Worm (Caenorhabditis elegans) whole organism, early embryonic: ENCODE data around the gene C03G6.21.

Experiments
- B0310.2 ChIP-seq: sonication (generic microtip); optimal IDR thresholded peaks from 2 replicates; lab custom pipeline; 2016; ENCODE audit warnings: mild to moderate bottlenecking, missing genetic modification characterization, missing compliant biosample characterization
- F13C5.2 ChIP-seq: sonication (generic microtip); optimal IDR thresholded peaks from 2 replicates; lab custom pipeline; 2017; ENCODE audit warnings: mild to moderate bottlenecking, missing genetic modification characterization, inconsistent platforms, missing compliant biosample characterization
- aly-1 ChIP-seq: sonication (generic microtip); optimal IDR thresholded peaks from 2 replicates; lab custom pipeline; 2016; ENCODE audit warnings: missing genetic modification characterization, missing compliant biosample characterization
- ama-1 ChIP-seq: fragments of 150-350 bp; optimal IDR thresholded peaks from 2 replicates; lab custom pipeline; 2014
- ceh-13 ChIP-seq: fragments of 200-800 bp; sonication (Bioruptor generic); optimal IDR thresholded peaks from 2 replicates; lab custom pipeline; 2018; ENCODE audit warnings: mild to moderate bottlenecking, missing genetic modification characterization, missing compliant biosample characterization
- ceh-36 ChIP-seq: sonication (generic microtip); optimal IDR thresholded peaks from 2 replicates; lab custom pipeline; 2016; ENCODE audit warnings: missing genetic modification characterization, inconsistent platforms, missing compliant biosample characterization
- ets-7 ChIP-seq: sonication (generic microtip); optimal IDR thresholded peaks from 2 replicates; lab custom pipeline; 2016; ENCODE audit warnings: missing genotype, missing genetic modification characterization, missing compliant biosample characterization
- flt-1 ChIP-seq: fragments of 200-800 bp; sonication (Bioruptor generic); IDR thresholded peaks from 2 replicates; pipeline ENCODE4 v1.3.6; 2022; ENCODE audit warnings: missing genetic modification characterization, missing compliant biosample characterization
- hmbx-1 ChIP-seq: sonication (generic microtip); optimal IDR thresholded peaks from 2 replicates; lab custom pipeline; 2016; ENCODE audit warnings: mild to moderate bottlenecking, missing genetic modification characterization, missing compliant biosample characterization
- hmg-4 ChIP-seq: fragments of 200-800 bp; sonication (Bioruptor generic); optimal IDR thresholded peaks from 2 replicates; lab custom pipeline; 2018; ENCODE audit warnings: mild to moderate bottlenecking, missing genetic modification characterization, missing compliant biosample characterization
- hnd-1 ChIP-seq: sonication (generic microtip); optimal IDR thresholded peaks from 2 replicates; lab custom pipeline; 2016; ENCODE audit warnings: missing genetic modification characterization, missing compliant biosample characterization
- pes-1 ChIP-seq: fragments of 200-800 bp; sonication (Bioruptor generic); IDR thresholded peaks from 2 replicates; pipeline ENCODE4 v1.3.6; 2022; ENCODE audit warnings: missing genetic modification reagents, missing genetic modification characterization, missing compliant biosample characterization
- scrt-1 ChIP-seq: fragments of 200-800 bp; sonication (Bioruptor generic); IDR thresholded peaks from 2 replicates; pipeline ENCODE4 v1.3.6; 2022; ENCODE audit warnings: missing genetic modification characterization, missing compliant biosample characterization
- sea-1 ChIP-seq: fragments of 200-800 bp; sonication (Bioruptor generic); conservative IDR thresholded peaks from 2 replicates; pipeline ENCODE4 v1.3.6; 2022; ENCODE audit warnings: missing genetic modification characterization, missing compliant biosample characterization
- tbx-11 ChIP-seq: fragments of 200-800 bp; sonication (Bioruptor generic); IDR thresholded peaks from 2 replicates; pipeline ENCODE4 v1.3.6; 2022; ENCODE audit warnings: missing genetic modification characterization, missing compliant biosample characterization
- tbx-37 ChIP-seq: fragments of 200-800 bp; sonication (Bioruptor generic); conservative IDR thresholded peaks from 2 replicates; pipeline ENCODE4 v1.3.6; 2022; ENCODE audit warnings: missing genetic modification reagents, missing genetic modification characterization, missing compliant biosample characterization
- tra-4 ChIP-seq: sonication (generic microtip); optimal IDR thresholded peaks from 2 replicates; lab custom pipeline; 2017; ENCODE audit warnings: missing genetic modification characterization, missing compliant biosample characterization

Gene C03G6.21

DNA sequence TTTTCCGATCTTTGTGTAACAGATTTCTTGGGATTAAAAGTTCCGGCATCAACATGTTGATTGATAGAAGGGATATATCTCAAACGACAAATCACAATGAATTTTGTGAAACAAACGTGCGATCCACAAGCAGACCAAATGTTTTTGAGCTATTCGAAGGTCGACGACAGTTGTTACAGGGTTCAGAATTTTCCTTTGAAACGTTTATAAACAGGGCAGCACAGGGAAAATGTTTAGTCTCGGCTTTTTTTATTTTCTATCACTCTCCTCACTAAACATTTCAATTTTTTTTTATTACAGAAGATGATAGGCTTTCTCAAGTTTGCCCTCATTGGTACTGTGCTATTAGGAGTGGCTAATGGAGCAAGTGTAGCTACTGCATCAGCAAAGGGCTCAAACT is 8.4 kb upstream of the C03G6.21 start, which contains the start of gene exc-13:
exc-13 (plus strand) TSS at position 301 of the 400 bp plus-strand sequence.
- TF ChIP-seq hmbx-1 = no peak
- no peak for TF ChIP-seq B0310.2

DNA sequence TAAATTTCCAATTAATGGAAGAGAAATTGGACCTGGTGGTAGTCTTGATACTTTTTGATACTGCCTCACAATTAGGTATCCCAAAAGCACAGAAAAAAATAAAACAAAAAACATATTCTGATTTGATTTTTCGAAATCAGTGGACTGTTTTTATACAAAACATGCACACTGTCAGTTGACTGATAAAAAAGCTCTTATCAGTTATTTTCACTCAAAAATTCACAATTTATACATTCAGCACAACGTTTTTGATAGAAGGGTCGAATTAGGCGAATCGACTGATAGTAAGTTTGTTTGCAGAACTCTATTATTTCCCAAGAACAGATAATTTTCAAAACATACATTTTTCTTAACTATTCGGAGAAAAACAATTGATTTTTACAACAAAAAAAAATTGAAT is 7.5 kb upstream of the C03G6.21 start, which contains the start of gene cyp-35A2:
cyp-35A2 (minus strand) TSS at position 124 of the 400 bp plus-strand sequence.
- no peak for TF ChIP-seq tbx-37 (GFP tag; lab: Robert Waterston, UW)

DNA sequence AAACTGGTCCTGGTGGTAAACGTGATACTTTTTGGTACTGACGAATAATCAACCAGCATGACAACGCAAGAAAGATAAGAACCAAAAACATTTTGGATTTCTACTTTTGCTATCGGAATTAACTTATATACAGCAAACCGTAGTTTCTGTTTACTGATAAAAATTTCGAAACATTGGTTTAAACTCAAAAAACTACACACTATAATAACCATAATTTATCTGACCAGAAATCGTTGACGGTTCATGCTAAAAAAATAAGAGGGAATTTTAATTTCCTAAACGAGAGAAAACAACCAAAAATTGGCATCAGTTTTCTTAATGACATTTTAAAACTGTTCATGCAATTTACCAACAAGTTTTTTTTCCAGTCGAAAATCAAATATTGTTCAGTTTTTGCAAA is 5.1 kb upstream of the C03G6.21 start, which contains the start of gene cyp-35A1:
cyp-35A1 (minus strand) TSS at position 101 of the 400 bp plus-strand sequence.
- no peak for TF ChIP-seq aly-1
- TF ChIP-seq hnd-1 (tag; lab: Kevin White, UChicago) = no peak
- no peak for TF ChIP-seq hmg-4 (GFP tag; lab: Kevin White, UChicago)
- no peak for TF ChIP-seq ceh-13
- TF ChIP-seq F13C5.2 (tag; lab: Kevin White, UChicago) = no peak
- TF ChIP-seq B0310.2 = no peak
- no peak for TF ChIP-seq tbx-11 (GFP tag; lab: Robert Waterston, UW)
- TF ChIP-seq sea-1 (GFP tag; lab: Robert Waterston, UW) = no peak
- TF ChIP-seq tra-4 (tag; lab: Kevin White, UChicago) = no peak

DNA sequence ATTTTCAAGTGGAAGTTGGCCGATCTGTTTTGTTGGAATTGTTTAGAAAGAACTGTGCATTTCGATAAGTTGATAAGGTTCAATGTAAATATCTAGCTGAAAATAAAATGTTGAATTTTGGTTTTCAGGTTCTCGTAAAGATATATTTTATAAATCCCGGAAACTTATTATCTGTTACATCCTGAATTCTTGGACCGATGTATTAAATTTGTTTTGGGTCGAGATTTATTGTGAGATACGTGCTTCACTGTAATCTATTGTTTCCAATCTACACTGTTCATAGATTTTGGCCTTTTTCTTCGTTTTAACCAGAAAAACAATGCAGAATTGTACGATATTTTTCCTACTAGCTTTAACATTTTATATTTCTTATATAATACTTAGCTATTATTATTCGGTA is 548 bp upstream of the C03G6.21 start, which contains the start of gene C03G6.6:
C03G6.6 (plus strand) TSS at position 301 of the 400 bp plus-strand sequence.
- no peak for TF ChIP-seq tra-4 (tag; lab: Kevin White, UChicago)
- TF ChIP-seq hnd-1 (tag; lab: Kevin White, UChicago) = no peak
- TF ChIP-seq aly-1 = no peak
- no peak for TF ChIP-seq hmg-4 (GFP tag; lab: Kevin White, UChicago)
- no peak for TF ChIP-seq flt-1 (GFP tag; lab: Robert Waterston, UW)
- no peak for TF ChIP-seq scrt-1 (GFP tag; lab: Robert Waterston, UW)
- TF ChIP-seq B0310.2 = no peak
- no peak for TF ChIP-seq pes-1 (GFP tag; lab: Robert Waterston, UW)
- no peak for TF ChIP-seq hmbx-1
- TF ChIP-seq ets-7 (tag; lab: Kevin White, UChicago) = no peak
- no peak for TF ChIP-seq ceh-36 (tag; lab: Kevin White, UChicago)
- TF ChIP-seq F13C5.2 (tag; lab: Kevin White, UChicago) = no peak
- TF ChIP-seq ama-1 (lab: Kevin White, UChicago) = no peak
- TF ChIP-seq sea-1 (GFP tag; lab: Robert Waterston, UW) = no peak
- TF ChIP-seq tbx-37 (GFP tag; lab: Robert Waterston, UW) = no peak
- TF ChIP-seq tbx-11 (GFP tag; lab: Robert Waterston, UW) = no peak
- no peak for TF ChIP-seq ceh-13

DNA sequence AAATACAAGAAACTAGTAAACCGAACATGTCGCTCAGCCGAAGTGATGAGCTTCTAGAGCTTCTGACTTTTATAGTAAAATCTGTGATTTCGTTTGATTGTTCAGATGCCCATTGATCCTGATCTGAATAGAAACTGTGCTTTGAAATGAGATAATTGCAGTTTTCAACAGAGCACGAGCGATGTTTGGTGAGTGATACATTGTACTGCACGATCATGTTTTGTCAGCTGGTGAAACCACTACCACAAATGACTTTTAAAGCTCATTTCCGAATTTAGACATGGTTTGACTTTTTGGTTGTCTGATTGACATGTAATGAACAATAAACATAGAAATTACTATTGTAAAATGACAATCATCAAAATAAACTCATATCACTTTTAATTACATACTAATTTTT is 1.1 kb downstream of the C03G6.21 start, which contains the start of gene tag-293:
tag-293 (minus strand) TSS at position 101 of the 400 bp plus-strand sequence.
- no peak for TF ChIP-seq scrt-1 (GFP tag; lab: Robert Waterston, UW)
- no peak for TF ChIP-seq aly-1
- TF ChIP-seq ceh-13 = no peak
- no peak for TF ChIP-seq flt-1 (GFP tag; lab: Robert Waterston, UW)
- no peak for TF ChIP-seq ets-7 (tag; lab: Kevin White, UChicago)
- TF ChIP-seq ama-1 (lab: Kevin White, UChicago) = no peak
- TF ChIP-seq hmg-4 (GFP tag; lab: Kevin White, UChicago) = no peak
- no peak for TF ChIP-seq pes-1 (GFP tag; lab: Robert Waterston, UW)
- no peak for TF ChIP-seq hnd-1 (tag; lab: Kevin White, UChicago)
- no peak for TF ChIP-seq tbx-37 (GFP tag; lab: Robert Waterston, UW)
- TF ChIP-seq tra-4 (tag; lab: Kevin White, UChicago) = no peak
- TF ChIP-seq ceh-36 (tag; lab: Kevin White, UChicago) = no peak
- TF ChIP-seq hmbx-1 = no peak
- no peak for TF ChIP-seq F13C5.2 (tag; lab: Kevin White, UChicago)

DNA sequence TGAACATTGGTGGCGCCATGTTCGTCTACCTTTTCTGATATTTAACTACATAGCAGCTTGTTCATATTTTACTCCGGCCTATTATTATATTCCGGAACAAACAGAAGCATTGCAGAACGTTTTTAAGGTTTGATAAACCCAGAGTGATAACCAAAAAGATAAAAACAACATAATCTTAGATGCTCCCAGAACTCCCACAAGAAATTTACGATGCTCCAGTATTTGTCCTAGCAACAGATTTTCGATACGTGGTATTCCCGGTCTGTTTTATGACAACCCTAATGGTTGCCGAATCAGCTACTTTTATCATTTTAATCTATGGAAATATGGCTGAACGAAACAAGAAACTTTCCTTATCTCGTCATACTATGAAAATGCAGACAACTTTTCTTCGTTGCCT is 3.0 kb downstream of the C03G6.21 start:
- no peak for TF ChIP-seq aly-1
- TF ChIP-seq hmg-4 (GFP tag; lab: Kevin White, UChicago) = no peak
- no peak for TF ChIP-seq ets-7 (tag; lab: Kevin White, UChicago)
- no peak for TF ChIP-seq tbx-37 (GFP tag; lab: Robert Waterston, UW)
- no peak for TF ChIP-seq F13C5.2 (tag; lab: Kevin White, UChicago)
- TF ChIP-seq ama-1 (lab: Kevin White, UChicago) = no peak
- no peak for TF ChIP-seq flt-1 (GFP tag; lab: Robert Waterston, UW)

DNA sequence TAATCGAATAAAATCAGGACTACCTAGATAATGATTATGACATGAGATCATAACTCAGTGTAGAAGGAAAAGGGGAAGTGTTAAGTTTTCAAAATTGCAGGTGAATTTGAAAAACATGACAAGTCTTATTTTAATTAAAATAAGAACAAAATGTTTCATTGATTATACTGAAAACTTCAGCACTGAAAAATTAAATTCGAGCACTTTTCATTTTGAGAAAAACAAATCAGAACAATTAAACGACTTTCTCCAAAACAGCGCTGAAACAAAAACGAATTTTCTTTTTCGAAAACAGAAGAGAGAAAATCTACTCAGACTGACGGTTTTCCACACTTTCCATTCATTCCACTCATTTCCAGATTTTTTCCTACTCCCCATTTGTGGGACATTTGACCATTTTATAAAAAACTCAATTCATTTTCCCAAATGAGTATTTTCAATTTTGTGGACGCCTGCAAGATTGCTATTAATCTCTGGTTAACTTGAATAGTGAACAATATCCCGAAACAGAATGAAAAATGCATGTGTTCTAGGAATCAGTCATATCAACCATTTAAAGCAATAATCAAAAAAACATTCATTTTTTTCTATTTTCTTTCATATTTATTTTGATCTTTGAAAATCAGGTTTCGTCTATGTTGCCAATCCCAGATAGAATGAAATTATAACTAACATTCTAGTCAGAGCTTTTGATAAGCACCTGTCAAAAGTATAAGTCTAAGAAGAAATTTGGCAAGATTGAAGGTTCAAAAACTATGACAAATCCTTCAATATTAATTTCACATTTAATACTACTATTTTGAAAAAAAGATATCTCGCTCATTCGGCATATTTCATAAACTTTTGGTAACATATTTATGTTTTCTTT is 4.2 kb downstream of the C03G6.21 start, which contains the start of the genes srh-231 and srh-275:
srh-231 (minus strand) TSS at position 51 of the 868 bp plus-strand sequence.
srh-275 (plus strand) TSS at position 818 of the 868 bp plus-strand sequence.
- TF ChIP-seq pes-1 (GFP tag; lab: Robert Waterston, UW) (no peak), scrt-1 (GFP tag; lab: Robert Waterston, UW) (no peak), tra-4 (tag; lab: Kevin White, UChicago) (no peak), tbx-37 (GFP tag; lab: Robert Waterston, UW) (no peak), tbx-11 (GFP tag; lab: Robert Waterston, UW) (no peak), ceh-36 (tag; lab: Kevin White, UChicago) (no peak), F13C5.2 (tag; lab: Kevin White, UChicago) (no peak), hmbx-1 (no peak), aly-1 (no peak), flt-1 (GFP tag; lab: Robert Waterston, UW) (no peak), sea-1 (GFP tag; lab: Robert Waterston, UW) (no peak), B0310.2 (no peak)
